Fruit fly (Drosophila melanogaster) whole organism, embryonic: ENCODE measurements around the gene Spn85F.

ENCODE experiments used
- Asciz ChIP-seq: fragments of 200-800 bp; sonication (Bioruptor generic); optimal IDR thresholded peaks from 2 replicates; lab custom pipeline; 2017; ENCODE audit warnings: missing biosample characterization, mild to moderate bottlenecking, missing genetic modification characterization, missing genetic modification reagents
- Atf-2 ChIP-seq: fragments of 200-800 bp; sonication (Bioruptor generic); optimal IDR thresholded peaks from 2 replicates; lab custom pipeline; 2016; ENCODE audit warnings: missing biosample characterization, missing genetic modification characterization
- Bteb2 ChIP-seq: fragments of 200-800 bp; sonication (Bioruptor generic); optimal IDR thresholded peaks from 2 replicates; lab custom pipeline; 2016; ENCODE audit warnings: missing biosample characterization, missing genetic modification characterization
- CG10565 ChIP-seq: fragments of 200-800 bp; sonication (Bioruptor generic); optimal IDR thresholded peaks from 3 replicates; lab custom pipeline; 2016; ENCODE audit warnings: missing biosample characterization, mild to moderate bottlenecking, missing genetic modification characterization
- CG11093 ChIP-seq: fragments of 200-800 bp; sonication (Bioruptor generic); IDR thresholded peaks from 3 replicates; pipeline ENCODE4 v1.3.6; 2022; ENCODE audit warnings: missing biosample characterization, missing genetic modification characterization
- CG12071 ChIP-seq: fragments of 200-800 bp; sonication (Bioruptor generic); optimal IDR thresholded peaks from 3 replicates; lab custom pipeline; 2018; ENCODE audit warnings: missing biosample characterization, mild to moderate bottlenecking, missing genetic modification characterization
- CG12236 ChIP-seq: fragments of 200-800 bp; sonication (Bioruptor generic); optimal IDR thresholded peaks from 2 replicates; lab custom pipeline; 2016; ENCODE audit warnings: missing biosample characterization, missing genetic modification characterization
- CG1233 ChIP-seq: fragments of 200-800 bp; sonication (Bioruptor generic); optimal IDR thresholded peaks from 4 replicates; lab custom pipeline; 2018; ENCODE audit warnings: missing biosample characterization, mild to moderate bottlenecking, missing genetic modification characterization
- CG12391 ChIP-seq: fragments of 200-800 bp; sonication (Bioruptor generic); optimal IDR thresholded peaks from 3 replicates; lab custom pipeline; 2018; ENCODE audit warnings: missing biosample characterization, mild to moderate bottlenecking, missing genetic modification characterization, moderate library complexity
- CG12769 ChIP-seq: fragments of 200-800 bp; sonication (Bioruptor generic); optimal IDR thresholded peaks from 2 replicates; lab custom pipeline; 2019; ENCODE audit warnings: missing biosample characterization, mild to moderate bottlenecking, missing genetic modification characterization, moderate library complexity
- CG17829 ChIP-seq: fragments of 200-800 bp; optimal IDR thresholded peaks from 2 replicates; lab custom pipeline; 2019; ENCODE audit warnings: missing biosample characterization, mild to moderate bottlenecking, missing genetic modification characterization, moderate library complexity
- CG1792 ChIP-seq: fragments of 200-800 bp; sonication (Bioruptor generic); optimal IDR thresholded peaks from 2 replicates; lab custom pipeline; 2016; ENCODE audit warnings: missing biosample characterization, missing genetic modification characterization
- CG34376 ChIP-seq: fragments of 200-800 bp; sonication (Bioruptor generic); optimal IDR thresholded peaks from 2 replicates; lab custom pipeline; 2018; ENCODE audit warnings: missing biosample characterization, mild to moderate bottlenecking, missing genetic modification characterization
- CG7839 ChIP-seq: fragments of 200-800 bp; sonication (Bioruptor generic); optimal IDR thresholded peaks from 3 replicates; lab custom pipeline; 2018; ENCODE audit warnings: missing biosample characterization, mild to moderate bottlenecking, missing genetic modification characterization, moderate library complexity
- CG7928 ChIP-seq: fragments of 200-800 bp; sonication (Bioruptor generic); optimal IDR thresholded peaks from 2 replicates; lab custom pipeline; 2017; ENCODE audit warnings: missing biosample characterization, mild to moderate bottlenecking, missing genetic modification characterization
- CG8388 ChIP-seq: fragments of 200-800 bp; sonication (Bioruptor generic); optimal IDR thresholded peaks from 2 replicates; lab custom pipeline; 2019; ENCODE audit warnings: missing biosample characterization, mild to moderate bottlenecking, missing genetic modification characterization, moderate library complexity
- CG9797 ChIP-seq: fragments of 200-800 bp; sonication (Bioruptor generic); optimal IDR thresholded peaks from 3 replicates; lab custom pipeline; 2018; ENCODE audit warnings: missing biosample characterization, mild to moderate bottlenecking, missing genetic modification characterization
- Dip2 ChIP-seq: fragments of 200-800 bp; sonication (Bioruptor generic); IDR thresholded peaks from 2 replicates; pipeline ENCODE4 v1.3.6; 2022; ENCODE audit warnings: missing biosample characterization, missing genetic modification characterization
- HLH54F ChIP-seq: fragments of 200-800 bp; sonication (Bioruptor generic); optimal IDR thresholded peaks from 3 replicates; lab custom pipeline; 2016; ENCODE audit warnings: missing biosample characterization, missing genetic modification characterization
- Lpt ChIP-seq: fragments of >200 bp; optimal IDR thresholded peaks from 2 replicates; lab custom pipeline; 2018; ENCODE audit warnings: missing biosample characterization, missing genetic modification characterization
- Nf-YB ChIP-seq: fragments of 200-800 bp; sonication (Bioruptor generic); optimal IDR thresholded peaks from 3 replicates; lab custom pipeline; 2019; ENCODE audit warnings: missing biosample characterization, mild to moderate bottlenecking, missing genetic modification characterization, moderate library complexity
- Oli ChIP-seq: fragments of 200-800 bp; sonication (Bioruptor generic); optimal IDR thresholded peaks from 2 replicates; lab custom pipeline; 2018; ENCODE audit warnings: missing biosample characterization, mild to moderate bottlenecking, missing genetic modification characterization, moderate library complexity
- Spps ChIP-seq: fragments of 200-800 bp; sonication (Bioruptor generic); optimal IDR thresholded peaks from 2 replicates; lab custom pipeline; 2018; ENCODE audit warnings: missing biosample characterization, mild to moderate bottlenecking, missing genetic modification characterization
- Sry-δ ChIP-seq: fragments of 200-800 bp; sonication (Bioruptor generic); optimal IDR thresholded peaks from 2 replicates; lab custom pipeline; 2016; ENCODE audit warnings: missing biosample characterization, missing genetic modification characterization
- Ssrp ChIP-seq: fragments of 200-800 bp; sonication (Bioruptor generic); optimal IDR thresholded peaks from 2 replicates; lab custom pipeline; 2018; ENCODE audit warnings: missing biosample characterization, mild to moderate bottlenecking, missing genetic modification characterization, moderate library complexity
- Trl ChIP-seq, 3 experiments: fragments of >200 bp in 2 of 3; fragments of 200-800 bp in 1 of 3; sonication (Bioruptor generic) in 1 of 3; optimal IDR thresholded peaks; 2 replicates in 1 of 3; 3 replicates in 2 of 3; lab custom pipeline; 2016 to 2017; ENCODE audit warnings: missing biosample characterization in 1 of 3, missing genetic modification characterization in 1 of 3
- ab ChIP-seq: fragments of 200-800 bp; sonication (Bioruptor generic); optimal IDR thresholded peaks from 2 replicates; lab custom pipeline; 2016; ENCODE audit warnings: missing biosample characterization, missing genetic modification characterization
- dmrt99B ChIP-seq: fragments of 200-800 bp; sonication (Bioruptor generic); optimal IDR thresholded peaks from 2 replicates; lab custom pipeline; 2018; ENCODE audit warnings: missing biosample characterization, mild to moderate bottlenecking, missing genetic modification characterization, moderate library complexity
- esg ChIP-seq: fragments of 200-800 bp; sonication (Bioruptor generic); conservative IDR thresholded peaks from 2 replicates; pipeline ENCODE4 v1.3.6; 2022; ENCODE audit warnings: missing biosample characterization, missing genetic modification characterization
- exex ChIP-seq: fragments of 200-800 bp; sonication (Bioruptor generic); optimal IDR thresholded peaks from 4 replicates; lab custom pipeline; 2018; ENCODE audit warnings: missing biosample characterization, mild to moderate bottlenecking, missing genetic modification characterization, moderate library complexity
- eyg ChIP-seq: fragments of 200-800 bp; sonication (Bioruptor generic); optimal IDR thresholded peaks from 3 replicates; lab custom pipeline; 2016; ENCODE audit warnings: missing biosample characterization, missing genetic modification characterization
- fd102C ChIP-seq: fragments of 200-800 bp; sonication (Bioruptor generic); optimal IDR thresholded peaks from 2 replicates; lab custom pipeline; 2018; ENCODE audit warnings: missing biosample characterization, mild to moderate bottlenecking, missing genetic modification characterization, moderate library complexity
- gce ChIP-seq: fragments of 200-800 bp; sonication (Bioruptor generic); IDR thresholded peaks from 3 replicates; pipeline ENCODE4 v1.3.6; 2022; ENCODE audit warnings: missing biosample characterization, missing genetic modification characterization
- insv ChIP-seq, 2 experiments: fragments of 200-800 bp; sonication (Bioruptor generic); optimal IDR thresholded peaks; 3 replicates each; lab custom pipeline; 2016 to 2018; ENCODE audit warnings: missing biosample characterization in 2 of 2, missing genetic modification characterization in 2 of 2
- jigr1 ChIP-seq: fragments of 200-800 bp; sonication (Bioruptor generic); IDR thresholded peaks from 3 replicates; pipeline ENCODE4 v1.3.6; 2022; ENCODE audit warnings: missing biosample characterization, missing genetic modification characterization
- lmd ChIP-seq: fragments of 200-800 bp; sonication (Bioruptor generic); IDR thresholded peaks from 2 replicates; pipeline ENCODE4 v1.3.6; 2022; ENCODE audit warnings: missing biosample characterization, missing genetic modification characterization
- mld ChIP-seq: fragments of 200-800 bp; sonication (Bioruptor generic); IDR thresholded peaks from 3 replicates; pipeline ENCODE4 v1.3.6; 2022; ENCODE audit warnings: missing biosample characterization, missing genetic modification characterization; ENCODE audit not compliant: partially characterized antibody
- org-1 ChIP-seq: fragments of 200-800 bp; sonication (Bioruptor generic); optimal IDR thresholded peaks from 2 replicates; lab custom pipeline; 2017; ENCODE audit warnings: missing biosample characterization, missing genetic modification characterization
- pzg ChIP-seq: fragments of 200-800 bp; sonication (Bioruptor generic); optimal IDR thresholded peaks from 3 replicates; lab custom pipeline; 2018; ENCODE audit warnings: missing biosample characterization, mild to moderate bottlenecking, missing genetic modification characterization, moderate library complexity
- schlank ChIP-seq: fragments of 200-800 bp; sonication (Bioruptor generic); optimal IDR thresholded peaks from 2 replicates; lab custom pipeline; 2018; ENCODE audit warnings: missing biosample characterization, mild to moderate bottlenecking, missing genetic modification characterization
- sd ChIP-seq: fragments of 200-800 bp; sonication (Bioruptor generic); optimal IDR thresholded peaks from 3 replicates; lab custom pipeline; 2018; ENCODE audit warnings: missing biosample characterization, mild to moderate bottlenecking, missing genetic modification characterization, moderate library complexity
- slbo ChIP-seq: fragments of 200-800 bp; sonication (Bioruptor generic); IDR thresholded peaks from 2 replicates; pipeline ENCODE4 v1.3.6; 2022; ENCODE audit warnings: missing biosample characterization, missing genetic modification characterization
- slou ChIP-seq: fragments of 200-800 bp; sonication (Bioruptor generic); optimal IDR thresholded peaks from 3 replicates; lab custom pipeline; 2016; ENCODE audit warnings: missing biosample characterization, missing genetic modification characterization
- ssp ChIP-seq: fragments of 200-800 bp; sonication (Bioruptor generic); IDR thresholded peaks from 2 replicates; pipeline ENCODE4 v1.3.6; 2022; ENCODE audit warnings: missing biosample characterization, missing genetic modification characterization
- tgo ChIP-seq: fragments of 200-800 bp; sonication (Bioruptor generic); IDR thresholded peaks from 3 replicates; pipeline ENCODE4 v1.3.6; 2022; ENCODE audit warnings: missing biosample characterization, missing genetic modification characterization
- trem ChIP-seq: fragments of 200-800 bp; optimal IDR thresholded peaks from 3 replicates; lab custom pipeline; 2019; ENCODE audit warnings: missing biosample characterization, mild to moderate bottlenecking, missing genetic modification characterization, moderate library complexity
- wdn ChIP-seq: fragments of 200-800 bp; sonication (Bioruptor generic); IDR thresholded peaks from 2 replicates; pipeline ENCODE4 v1.3.6; 2022; ENCODE audit warnings: missing biosample characterization, missing genetic modification characterization
- wor ChIP-seq: fragments of 200-800 bp; sonication (Bioruptor generic); IDR thresholded peaks from 2 replicates; pipeline ENCODE4 v1.3.6; 2022; ENCODE audit warnings: missing biosample characterization, missing genetic modification characterization
- zf30C ChIP-seq: fragments of 200-800 bp; sonication (Bioruptor generic); optimal IDR thresholded peaks from 3 replicates; lab custom pipeline; 2018; ENCODE audit warnings: missing biosample characterization, mild to moderate bottlenecking, missing genetic modification characterization

Spn85F gene

dm6 chr3R:10042664-10043372 is 45.9 kb downstream of the Spn85F start, which contains the start of the genes Mical and CG3909 (continued):
- peak; percentile 85 for TF ChIP-seq trem (tag; lab: Kevin White, UChicago)
- peak; percentile 37 for TF ChIP-seq Spps (tag; lab: Kevin White, UChicago)
- peak; percentile 74 for TF ChIP-seq Oli (tag; lab: Kevin White, UChicago)
- TF ChIP-seq Ssrp (tag; lab: Kevin White, UChicago): peak; percentile 83
- TF ChIP-seq sd (tag; lab: Kevin White, UChicago): peak; percentile 78
- TF ChIP-seq CG1792 (GFP tag; lab: Kevin White, UChicago): no peak
- peak; percentile 58 for TF ChIP-seq slou (GFP tag; lab: Kevin White, UChicago)
- peak; percentile 40 for TF ChIP-seq Asciz (GFP tag; lab: Kevin White, UChicago)
- TF ChIP-seq exex (tag; lab: Kevin White, UChicago): peak; percentile 76
- no peak for TF ChIP-seq CG10565 (GFP tag; lab: Kevin White, UChicago)
- TF ChIP-seq Sry-δ (GFP tag; lab: Kevin White, UChicago): peak; percentile 29
- peak; percentile 24 for TF ChIP-seq schlank (tag; lab: Kevin White, UChicago)
- TF ChIP-seq dmrt99B (tag; lab: Kevin White, UChicago): peak; percentile 88
- TF ChIP-seq pzg (GFP tag; lab: Kevin White, UChicago): peak; percentile 76
- peak; percentile 90 for TF ChIP-seq CG7839 (tag; lab: Kevin White, UChicago)
- peak; percentile 93 for TF ChIP-seq CG17829 (tag; lab: Kevin White, UChicago)
- peak; percentile 86 for TF ChIP-seq esg (GFP tag; lab: Robert Waterston, UW)
- TF ChIP-seq CG11093 (GFP tag; lab: Robert Waterston, UW): peak; percentile 69; the same call in 2 of the 3 replicates
- TF ChIP-seq zf30C (GFP tag; lab: Kevin White, UChicago): no peak
- TF ChIP-seq CG7928 (GFP tag; lab: Kevin White, UChicago): no peak
- TF ChIP-seq ab: no peak
- TF ChIP-seq lmd (GFP tag; lab: Robert Waterston, UW): peak; percentile 86
- TF ChIP-seq Nf-YB: peak; percentile 70
- TF ChIP-seq insv (GFP tag; optimal IDR thresholded peaks at IDR 0.05; lab: Kevin White, UChicago): peak in 1 of 2 experiments; percentile 46
- TF ChIP-seq CG12236: no peak
- TF ChIP-seq gce (GFP tag; lab: Robert Waterston, UW): peak; percentile 80
- no peak for TF ChIP-seq Trl (optimal IDR thresholded peaks at IDR 0.05; lab: Kevin White, UChicago)
- peak; percentile 58 for TF ChIP-seq Trl (GFP tag; optimal IDR thresholded peaks at IDR 0.05; lab: Kevin White, UChicago)
- peak; percentile 49 for TF ChIP-seq Bteb2 (GFP tag; lab: Kevin White, UChicago)
- TF ChIP-seq HLH54F (GFP tag; lab: Kevin White, UChicago): peak; percentile 35
- peak; percentile 91 for TF ChIP-seq CG9797
- TF ChIP-seq CG12071: no peak
- TF ChIP-seq CG12769: no peak
- TF ChIP-seq Atf-2 (GFP tag; lab: Kevin White, UChicago): peak; percentile 22
- peak; percentile 60; the same call in 1 of the 2 replicates for TF ChIP-seq wor
- peak; percentile 95 for TF ChIP-seq tgo (GFP tag; lab: Robert Waterston, UW)
- peak; percentile 83 for TF ChIP-seq wdn (GFP tag; lab: Robert Waterston, UW)
- TF ChIP-seq org-1: peak; percentile 16
- no peak for TF ChIP-seq mld
- peak; percentile 94 for TF ChIP-seq CG12391 (tag; lab: Kevin White, UChicago)
- peak; percentile 36 for TF ChIP-seq CG34376
- TF ChIP-seq Lpt: no peak
- TF ChIP-seq CG1233 (GFP tag; lab: Kevin White, UChicago): peak; percentile 76
- TF ChIP-seq Dip2 (GFP tag; lab: Robert Waterston, UW): no peak
- peak; percentile 96 for TF ChIP-seq slbo (GFP tag; lab: Robert Waterston, UW)
- TF ChIP-seq CG8388 (GFP tag; lab: Kevin White, UChicago): peak; percentile 96
- TF ChIP-seq ssp (GFP tag; lab: Robert Waterston, UW): peak; percentile 83
- peak; percentile 29 for TF ChIP-seq eyg (GFP tag; lab: Kevin White, UChicago)
- no peak for TF ChIP-seq fd102C (GFP tag; lab: Kevin White, UChicago)
- peak; percentile 50; the same call in 2 of the 3 replicates for TF ChIP-seq jigr1 (GFP tag; lab: Robert Waterston, UW)
